Fruit fly (Drosophila melanogaster): ENCODE data around the gene prd.

Gene prd

dm6 chr2L:12053365-12053764 is 32.3 kb downstream of the prd start:
- TF ChIP-seq CG6163 (GFP tag; IDR thresholded peaks at IDR 0.05) (no peak), CG8119 (GFP tag; IDR thresholded peaks at IDR 0.05) (no peak), CG6792 (GFP tag; optimal IDR thresholded peaks at IDR 0.05) (no peak), Eip78C (GFP tag) (no peak), Hr4 (GFP tag; optimal IDR thresholded peaks at IDR 0.05) (no peak), Ets21C (GFP tag; optimal IDR thresholded peaks at IDR 0.05) (no peak), CG8319 (GFP tag; optimal IDR thresholded peaks at IDR 0.05) (no peak), CG11294 (GFP tag; IDR thresholded peaks at IDR 0.05) (no peak), cyc (GFP tag; optimal IDR thresholded peaks at IDR 0.05) (no peak), CG11902 (GFP tag; optimal IDR thresholded peaks at IDR 0.05) (no peak), dsx (GFP tag; optimal IDR thresholded peaks at IDR 0.05; ENCODE audit: poor library complexity, severe bottlenecking) (no peak), dac (GFP tag; optimal IDR thresholded peaks at IDR 0.05) (no peak), OdsH (GFP tag; optimal IDR thresholded peaks at IDR 0.05) (no peak), Gug (GFP tag; IDR thresholded peaks at IDR 0.05) (no peak), CG11762 (GFP tag; optimal IDR thresholded peaks at IDR 0.05; ENCODE audit: insufficient read depth) (no peak), Sox102F (GFP tag; optimal IDR thresholded peaks at IDR 0.05) (no peak), vri (GFP tag; optimal IDR thresholded peaks at IDR 0.05) (no peak), CG34406 (GFP tag; optimal IDR thresholded peaks at IDR 0.05) (no peak)

dm6 chr2L:12049133-12049532 is 36.5 kb downstream of the prd start, which contains the start of gene PLCXD:
TSS of gene PLCXD (plus strand) at chr2L:12049418.
- TF ChIP-seq fkh (GFP tag; optimal IDR thresholded peaks at IDR 0.05) (peak; percentile 32), achi (GFP tag; optimal IDR thresholded peaks at IDR 0.05) (no peak)

dm6 chr2L:12048723-12049122 is 36.9 kb downstream of the prd start, which contains the start of gene Plzf:
TSS of gene Plzf (minus strand) at chr2L:12048918.
- TF ChIP-seq CG8319 (GFP tag; optimal IDR thresholded peaks at IDR 0.05) (no peak), Sox15 (GFP tag; optimal IDR thresholded peaks at IDR 0.05) (no peak), CG6792 (GFP tag; optimal IDR thresholded peaks at IDR 0.05) (no peak), lz (GFP tag; optimal IDR thresholded peaks at IDR 0.05) (no peak), spab (GFP tag; optimal IDR thresholded peaks at IDR 0.05) (no peak)

- TF ChIP-seq acj6 (GFP tag; optimal IDR thresholded peaks at IDR 0.05) (no peak), Hr4 (GFP tag; optimal IDR thresholded peaks at IDR 0.05) (peak; percentile 30), pdm3 (GFP tag; optimal IDR thresholded peaks at IDR 0.05) (no peak)
Observed at dm6 chr2L:12046856-12047230, 38.8 kb downstream of the prd start.

dm6 chr2L:12045941-12046855 is 39.4 kb downstream of the prd start, which contains the start of gene CG6770:
TSS of gene CG6770 (minus strand) at chr2L:12046118.
- TF ChIP-seq CG32006 (GFP tag; optimal IDR thresholded peaks at IDR 0.05) = peak; percentile 83
- peak; percentile 78 for TF ChIP-seq spab (GFP tag; optimal IDR thresholded peaks at IDR 0.05)
- TF ChIP-seq acj6 (GFP tag; optimal IDR thresholded peaks at IDR 0.05) = peak; percentile 89
- TF ChIP-seq net (GFP tag; optimal IDR thresholded peaks at IDR 0.05) = peak; percentile 72
- peak; percentile 88 for TF ChIP-seq CG3032 (tag; optimal IDR thresholded peaks at IDR 0.05)
- peak; percentile 83 for TF ChIP-seq dsx (GFP tag; optimal IDR thresholded peaks at IDR 0.05; ENCODE audit: poor library complexity, severe bottlenecking)
- peak; percentile 82 for TF ChIP-seq CG31627 (GFP tag; optimal IDR thresholded peaks at IDR 0.05)
- peak; percentile 61 for TF ChIP-seq Sox15 (GFP tag; optimal IDR thresholded peaks at IDR 0.05)
- peak; percentile 80 for TF ChIP-seq CG10669 (GFP tag; optimal IDR thresholded peaks at IDR 0.05)
- TF ChIP-seq Sox102F (GFP tag; optimal IDR thresholded peaks at IDR 0.05) = peak; percentile 91
- peak; percentile 74 for TF ChIP-seq CG10631 (GFP tag; optimal IDR thresholded peaks at IDR 0.05)
- TF ChIP-seq Met (GFP tag; optimal IDR thresholded peaks at IDR 0.05) = peak; percentile 91
- peak; percentile 94 for TF ChIP-seq Eip93F (GFP tag; optimal IDR thresholded peaks at IDR 0.05)
- TF ChIP-seq CG15336 (GFP tag; IDR thresholded peaks at IDR 0.05) = peak; percentile 92
- peak; percentile 28 to 76 for TF ChIP-seq salr (GFP tag; optimal IDR thresholded peaks at IDR 0.05)
- TF ChIP-seq fd59A (GFP tag; optimal IDR thresholded peaks at IDR 0.05) = peak; percentile 78
- peak; percentile 85 for TF ChIP-seq Hr4 (GFP tag; optimal IDR thresholded peaks at IDR 0.05)
- peak; percentile 80 for TF ChIP-seq cyc (GFP tag; optimal IDR thresholded peaks at IDR 0.05)
- peak; percentile 85 for TF ChIP-seq Ets96B (tag; optimal IDR thresholded peaks at IDR 0.05)
- peak; percentile 93 for TF ChIP-seq esn (GFP tag; optimal IDR thresholded peaks at IDR 0.05)
- peak; percentile 79 for TF ChIP-seq Ets21C (GFP tag; optimal IDR thresholded peaks at IDR 0.05)
- no peak for TF ChIP-seq Hr38 (GFP tag; optimal IDR thresholded peaks at IDR 0.05)
- peak; percentile 76 for TF ChIP-seq CG11294 (GFP tag; IDR thresholded peaks at IDR 0.05)
- peak; percentile 85 for TF ChIP-seq CG16779 (tag; optimal IDR thresholded peaks at IDR 0.05)
- TF ChIP-seq CG6854 (GFP tag; optimal IDR thresholded peaks at IDR 0.05) = peak; percentile 31
- TF ChIP-seq vri (GFP tag; optimal IDR thresholded peaks at IDR 0.05) = peak; percentile 87
